Worm (Caenorhabditis elegans) whole organism, late embryonic: ENCODE measurements around the gene srbc-10.
A peak's percentile ranks its signal among the peaks of the same experiment; 100 is the strongest.
"Not testable (repeated sequence)": the region's sequence is repeated elsewhere in the genome, so short reads cannot be mapped to it uniquely, and the experiment has no call there.

Experiments
- F13H6.1 ChIP-seq: sonication (generic microtip); optimal IDR thresholded peaks from 2 replicates; lab custom pipeline; 2016; ENCODE audit warnings: missing genetic modification characterization, missing compliant biosample characterization
- K09A11.1 ChIP-seq: sonication (generic microtip); optimal IDR thresholded peaks from 2 replicates; lab custom pipeline; 2017; ENCODE audit warnings: antibody characterized with exemption, mild to moderate bottlenecking, missing genetic modification characterization, missing compliant biosample characterization; ENCODE audit not compliant: insufficient read depth
- ama-1 ChIP-seq: fragments of 150-350 bp; optimal IDR thresholded peaks from 2 replicates; lab custom pipeline; 2014
- ceh-2 ChIP-seq: sonication (generic microtip); optimal IDR thresholded peaks from 2 replicates; lab custom pipeline; 2016; ENCODE audit warnings: missing genotype, missing genetic modification characterization, missing compliant biosample characterization
- ceh-48 ChIP-seq: sonication (generic microtip); optimal IDR thresholded peaks from 2 replicates; lab custom pipeline; 2016; ENCODE audit warnings: missing genetic modification characterization, inconsistent platforms, missing compliant biosample characterization
- ceh-6 ChIP-seq: fragments of 200-800 bp; sonication (Bioruptor generic); optimal IDR thresholded peaks from 2 replicates; lab custom pipeline; 2018; ENCODE audit warnings: mild to moderate bottlenecking, missing genetic modification characterization, missing compliant biosample characterization
- ceh-9 ChIP-seq: sonication (generic microtip); optimal IDR thresholded peaks from 2 replicates; lab custom pipeline; 2016; ENCODE audit warnings: mild to moderate bottlenecking, missing genetic modification characterization, inconsistent platforms, missing compliant biosample characterization
- elt-2 ChIP-seq: sonication (generic microtip); optimal IDR thresholded peaks from 2 replicates; lab custom pipeline; 2016; ENCODE audit warnings: missing genetic modification reagents, missing genetic modification characterization, missing compliant biosample characterization
- elt-4 ChIP-seq: sonication (generic microtip); optimal IDR thresholded peaks from 2 replicates; lab custom pipeline; 2016; ENCODE audit warnings: missing genetic modification characterization, missing compliant biosample characterization
- fax-1 ChIP-seq: sonication (generic microtip); optimal IDR thresholded peaks from 2 replicates; lab custom pipeline; 2016; ENCODE audit warnings: missing genotype, missing genetic modification characterization, missing compliant biosample characterization
- fkh-10 ChIP-seq: fragments of 150-350 bp; optimal IDR thresholded peaks from 2 replicates; lab custom pipeline; 2014; ENCODE audit warnings: missing biosample characterization, missing genetic modification reagents, missing genetic modification characterization
- hlh-13 ChIP-seq: fragments of 200-800 bp; sonication (Bioruptor generic); optimal IDR thresholded peaks from 2 replicates; lab custom pipeline; 2018; ENCODE audit warnings: mild to moderate bottlenecking, missing genetic modification characterization, missing compliant biosample characterization
- hlh-15 ChIP-seq: sonication (generic microtip); optimal IDR thresholded peaks from 2 replicates; lab custom pipeline; 2016; ENCODE audit warnings: missing genetic modification characterization, missing compliant biosample characterization
- hlh-30 ChIP-seq: sonication (generic microtip); optimal IDR thresholded peaks from 2 replicates; lab custom pipeline; 2017; ENCODE audit warnings: antibody characterized with exemption, missing genetic modification characterization, missing compliant biosample characterization; ENCODE audit not compliant: insufficient read depth
- hlh-6 ChIP-seq: sonication (generic microtip); optimal IDR thresholded peaks from 2 replicates; lab custom pipeline; 2016; ENCODE audit warnings: missing genotype, missing genetic modification characterization, missing compliant biosample characterization
- hlh-8 ChIP-seq: sonication (generic microtip); optimal IDR thresholded peaks from 2 replicates; lab custom pipeline; 2016; ENCODE audit warnings: missing genotype, missing genetic modification characterization, missing compliant biosample characterization
- mec-3 ChIP-seq: sonication (generic microtip); optimal IDR thresholded peaks from 2 replicates; lab custom pipeline; 2016; ENCODE audit warnings: borderline replicate concordance, missing genetic modification characterization, missing compliant biosample characterization
- nfya-1 ChIP-seq: sonication (generic microtip); optimal IDR thresholded peaks from 2 replicates; lab custom pipeline; 2017; ENCODE audit warnings: missing genetic modification characterization, mild to moderate bottlenecking, missing compliant biosample characterization, antibody characterized with exemption, moderate library complexity
- pag-3 ChIP-seq: sonication (generic microtip); optimal IDR thresholded peaks from 2 replicates; lab custom pipeline; 2016; ENCODE audit warnings: missing compliant biosample characterization, missing genetic modification characterization, borderline replicate concordance
- pat-9 ChIP-seq: fragments of 200-800 bp; sonication (Bioruptor generic); optimal IDR thresholded peaks from 2 replicates; lab custom pipeline; 2018; ENCODE audit warnings: mild to moderate bottlenecking, missing genetic modification characterization, moderate library complexity, missing compliant biosample characterization
- pax-1 ChIP-seq: fragments of 150-350 bp; optimal IDR thresholded peaks from 2 replicates; lab custom pipeline; 2014; ENCODE audit warnings: missing biosample characterization, missing genetic modification characterization
- pha-4 ChIP-seq: fragments of 150-350 bp; optimal IDR thresholded peaks from 2 replicates; lab custom pipeline; 2018; ENCODE audit warnings: missing biosample characterization, missing genetic modification reagents, missing genetic modification characterization
- pqm-1 ChIP-seq: sonication (generic microtip); optimal IDR thresholded peaks from 2 replicates; lab custom pipeline; 2016; ENCODE audit warnings: missing genetic modification characterization, missing compliant biosample characterization
- pros-1 ChIP-seq: fragments of 150-350 bp; optimal IDR thresholded peaks from 2 replicates; lab custom pipeline; 2014; ENCODE audit warnings: missing biosample characterization, missing genetic modification reagents, missing genetic modification characterization
- ref-2 ChIP-seq: sonication (generic microtip); optimal IDR thresholded peaks from 2 replicates; lab custom pipeline; 2016; ENCODE audit warnings: missing genetic modification characterization, missing compliant biosample characterization
- rnt-1 ChIP-seq: sonication (generic microtip); optimal IDR thresholded peaks from 2 replicates; lab custom pipeline; 2016; ENCODE audit warnings: missing genetic modification characterization, missing compliant biosample characterization
- sox-2 ChIP-seq: fragments of 200-800 bp; sonication (Bioruptor generic); IDR thresholded peaks from 2 replicates; pipeline ENCODE4 v1.3.6; 2022; ENCODE audit warnings: missing genetic modification reagents, missing genetic modification characterization, missing compliant biosample characterization
- syd-9 ChIP-seq: sonication (generic microtip); optimal IDR thresholded peaks from 2 replicates; lab custom pipeline; 2016; ENCODE audit warnings: mild to moderate bottlenecking, missing genetic modification characterization, moderate library complexity, missing compliant biosample characterization
- tbx-2 ChIP-seq: sonication (generic microtip); optimal IDR thresholded peaks from 2 replicates; lab custom pipeline; 2016; ENCODE audit warnings: missing genetic modification characterization, missing compliant biosample characterization
- unc-3 ChIP-seq, 2 experiments: fragments of 200-800 bp in 1 of 2; sonication (Bioruptor generic) in 1 of 2; sonication (generic microtip) in 1 of 2; conservative IDR thresholded peaks in 1 of 2; optimal IDR thresholded peaks in 1 of 2; 2 replicates each; pipeline versions ENCODE4 v1.3.6 to Lab custom; 2016 to 2022; ENCODE audit warnings: missing compliant biosample characterization in 2 of 2, missing genetic modification characterization in 2 of 2, missing genetic modification reagents in 1 of 2
- ztf-16 ChIP-seq: sonication (generic microtip); optimal IDR thresholded peaks from 2 replicates; lab custom pipeline; 2017; ENCODE audit warnings: missing genetic modification characterization, missing compliant biosample characterization

Gene srbc-10

ce11 chrV:7520077-7520476 lies 27.3 kb upstream of the srbc-10 start, which contains the start of gene srb-19:
srb-19 (minus strand) TSS chrV:7520177.
- TF ChIP-seq tbx-2 (tag; lab: Kevin White, UChicago) = no peak
- TF ChIP-seq ceh-9 (tag; lab: Kevin White, UChicago) = no peak
- TF ChIP-seq pag-3 (tag; lab: Kevin White, UChicago) = no peak
- TF ChIP-seq rnt-1 (tag; lab: Kevin White, UChicago) = no peak
- TF ChIP-seq hlh-15 (tag; lab: Kevin White, UChicago) = no peak
- TF ChIP-seq hlh-6 (tag; lab: Kevin White, UChicago) = no peak
- no peak for TF ChIP-seq hlh-8 (tag; lab: Kevin White, UChicago)
- TF ChIP-seq ztf-16 = no peak
- TF ChIP-seq ceh-2 (tag; lab: Kevin White, UChicago) = no peak
- TF ChIP-seq ceh-48 (tag; lab: Kevin White, UChicago) = no peak
- TF ChIP-seq fkh-10 (GFP tag; lab: Kevin White, UChicago) = no peak
- TF ChIP-seq F13H6.1 (tag; lab: Kevin White, UChicago) = no peak
- TF ChIP-seq pat-9 (tag; lab: Kevin White, UChicago) = no peak

- TF ChIP-seq pat-9 (tag; lab: Kevin White, UChicago) (no peak), tbx-2 (tag; lab: Kevin White, UChicago) (no peak), ref-2 (tag; lab: Kevin White, UChicago) (no peak), pha-4 (tag; lab: Kevin White, UChicago) (no peak)
Observed at ce11 chrV:7514939-7515338, 22.1 kb upstream of the srbc-10 start, which contains the start of gene srb-18. srb-18 (plus strand) TSS chrV:7515239.

ce11 chrV:7511465-7511864 lies 18.6 kb upstream of the srbc-10 start, which contains the start of gene nhr-171:
nhr-171 (plus strand) TSS chrV:7511765.
- TF ChIP-seq pqm-1; unc-3 (GFP tag; conservative IDR thresholded peaks at IDR 0.05; lab: Robert Waterston, UW); unc-3 (tag; optimal IDR thresholded peaks at IDR 0.05; lab: Kevin White, UChicago); fkh-10 (GFP tag; lab: Kevin White, UChicago): not testable (repeated sequence)

ce11 chrV:7508566-7509044 lies 15.8 kb upstream of the srbc-10 start, which contains the start of the genes str-31 and nhr-172:
str-31 (minus strand) TSS chrV:7508666.
nhr-172 (plus strand) TSS chrV:7508994.
- TF ChIP-seq elt-2 (tag; lab: Kevin White, UChicago) (peak; percentile 63), hlh-30 (tag; lab: Kevin White, UChicago) (no peak)
- TF ChIP-seq, all 69 proteins: peak for 1

ce11 chrV:7506207-7506606 lies 13.4 kb upstream of the srbc-10 start:
- TF ChIP-seq K09A11.1 (tag; lab: Kevin White, UChicago) (no peak), elt-2 (tag; lab: Kevin White, UChicago) (no peak)
- TF ChIP-seq, all 69 proteins: peak for 0

ce11 chrV:7504271-7504670 lies 11.4 kb upstream of the srbc-10 start, which contains the start of gene srh-229:
srh-229 (minus strand) TSS chrV:7504371.
- TF ChIP-seq pax-1 (tag; lab: Kevin White, UChicago) (no peak), fkh-10 (GFP tag; lab: Kevin White, UChicago) (no peak), hlh-6 (tag; lab: Kevin White, UChicago) (no peak), hlh-13 (GFP tag; lab: Kevin White, UChicago) (no peak), elt-4 (tag; lab: Kevin White, UChicago) (no peak), pros-1 (tag; lab: Kevin White, UChicago) (no peak), fax-1 (no peak), ceh-48 (tag; lab: Kevin White, UChicago) (no peak)

ce11 chrV:7501194-7501593 lies 8.4 kb upstream of the srbc-10 start:
- TF ChIP-seq mec-3 (tag; lab: Kevin White, UChicago) = no peak
- no peak for TF ChIP-seq syd-9 (tag; lab: Kevin White, UChicago)
- TF ChIP-seq hlh-8 (tag; lab: Kevin White, UChicago) = no peak
- TF ChIP-seq rnt-1 (tag; lab: Kevin White, UChicago) = no peak
- TF ChIP-seq nfya-1 (tag; lab: Kevin White, UChicago) = no peak
- TF ChIP-seq tbx-2 (tag; lab: Kevin White, UChicago) = no peak
- no peak for TF ChIP-seq sox-2 (GFP tag; lab: Robert Waterston, UW)
- no peak for TF ChIP-seq ceh-6 (GFP tag; lab: Kevin White, UChicago)
- no peak for TF ChIP-seq ama-1 (lab: Kevin White, UChicago)
- TF ChIP-seq fkh-10 (GFP tag; lab: Kevin White, UChicago) = no peak
